Worm (Caenorhabditis elegans): Measurements from ENCODE around the gene clp-4.

ce11 chrIII:1764463-1764862 lies 53.7 kb downstream of the clp-4 start:
- TF ChIP-seq fkh-8 (tag; optimal IDR thresholded peaks at IDR 0.05) (no peak), blmp-1 (tag; optimal IDR thresholded peaks at IDR 0.05) (no peak), egl-27 (tag; optimal IDR thresholded peaks at IDR 0.05) (no peak), unc-98 (GFP tag; IDR thresholded peaks at IDR 0.05) (no peak), ceh-82 (tag; optimal IDR thresholded peaks at IDR 0.05) (no peak), hpl-2 (GFP tag; optimal IDR thresholded peaks at IDR 0.05) (no peak), ceh-90 (tag; optimal IDR thresholded peaks at IDR 0.05) (no peak), pqm-1 (tag; optimal IDR thresholded peaks at IDR 0.05) (no peak), tbx-2 (tag; optimal IDR thresholded peaks at IDR 0.05) (no peak), lin-14 (GFP tag; optimal IDR thresholded peaks at IDR 0.05) (no peak), lir-3 (tag; optimal IDR thresholded peaks at IDR 0.05; ENCODE audit: poor library complexity) (no peak), nhr-11 (tag; optimal IDR thresholded peaks at IDR 0.05) (no peak), skn-1 (tag; optimal IDR thresholded peaks at IDR 0.05) (no peak)
